Worm (Caenorhabditis elegans) whole organism, L3 larva: ENCODE measurements around the gene F49C5.11.

Source experiments
- ama-1 ChIP-seq: fragments of 150-350 bp; optimal IDR thresholded peaks from 2 replicates; lab custom pipeline; 2018
- egl-27 ChIP-seq: sonication (generic microtip); optimal IDR thresholded peaks from 4 replicates; lab custom pipeline; 2017; ENCODE audit warnings: missing biosample characterization, missing genetic modification reagents, missing genetic modification characterization
- elt-2 ChIP-seq: sonication (generic microtip); optimal IDR thresholded peaks from 2 replicates; lab custom pipeline; 2016; ENCODE audit warnings: missing genetic modification reagents, mild to moderate bottlenecking, missing genetic modification characterization, missing compliant biosample characterization
- lin-39 ChIP-seq: fragments of 150-350 bp; optimal IDR thresholded peaks from 2 replicates; lab custom pipeline; 2018; ENCODE audit warnings: missing biosample characterization, missing genetic modification reagents, missing genetic modification characterization
- nhr-11 ChIP-seq: fragments of 150-350 bp; optimal IDR thresholded peaks from 2 replicates; lab custom pipeline; 2014; ENCODE audit warnings: missing biosample characterization, missing genetic modification characterization
- nhr-28 ChIP-seq: fragments of 150-350 bp; optimal IDR thresholded peaks from 2 replicates; lab custom pipeline; 2014; ENCODE audit warnings: missing biosample characterization, missing genetic modification characterization
- skn-1 ChIP-seq: fragments of 150-350 bp; optimal IDR thresholded peaks from 2 replicates; lab custom pipeline; 2014; ENCODE audit warnings: missing biosample characterization, missing genetic modification characterization
- tbx-2 ChIP-seq: sonication (generic microtip); optimal IDR thresholded peaks from 2 replicates; lab custom pipeline; 2016; ENCODE audit warnings: mild to moderate bottlenecking, missing genetic modification characterization, missing compliant biosample characterization
- unc-39 ChIP-seq: sonication (generic microtip); optimal IDR thresholded peaks from 4 replicates; lab custom pipeline; 2017; ENCODE audit warnings: missing biosample characterization, missing genetic modification characterization
- ztf-11 ChIP-seq: fragments of 150-350 bp; optimal IDR thresholded peaks from 2 replicates; lab custom pipeline; 2014; ENCODE audit warnings: missing biosample characterization, missing genetic modification characterization

DNA sequence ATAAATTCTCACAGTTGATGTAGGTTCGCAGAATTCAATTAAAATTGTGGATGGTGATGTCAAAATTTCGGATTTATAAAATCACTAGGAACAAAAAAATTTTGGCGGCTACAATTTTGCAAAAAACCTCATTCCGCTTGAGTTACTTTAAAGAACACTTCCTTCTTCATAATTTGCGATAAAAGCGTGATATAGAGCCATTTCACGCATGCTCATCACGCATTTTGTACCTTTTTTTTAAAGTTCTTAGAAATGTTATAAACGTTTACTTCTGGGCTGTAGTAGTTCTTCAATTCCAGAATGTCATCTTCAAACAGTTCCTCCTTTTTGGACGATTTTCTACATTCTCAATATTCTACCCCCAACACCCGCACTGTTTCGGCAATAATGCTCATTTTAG lies 27.7 kb upstream of the F49C5.11 start, which contains the start of gene srx-119:
- TF ChIP-seq ztf-11 (tag; lab: Kevin White, UChicago) = no peak
- no peak for TF ChIP-seq nhr-11 (tag; lab: Kevin White, UChicago)
- TF ChIP-seq lin-39 (tag; lab: Kevin White, UChicago) = no peak
- no peak for TF ChIP-seq ama-1 (lab: Kevin White, UChicago)
- TF ChIP-seq egl-27 (tag; lab: Kevin White, UChicago) = no peak
- TF ChIP-seq unc-39 (tag; lab: Kevin White, UChicago) = no peak
- no peak for TF ChIP-seq tbx-2 (tag; lab: Kevin White, UChicago)
- no peak for TF ChIP-seq nhr-28 (tag; lab: Kevin White, UChicago)
- no peak for TF ChIP-seq skn-1 (tag; lab: Kevin White, UChicago)
- no peak for TF ChIP-seq elt-2 (tag; lab: Kevin White, UChicago)
